Worm (Caenorhabditis elegans) whole organism, L4 larva: ENCODE data around the gene anmt-2.

Source experiments
- F49E8.2 ChIP-seq: sonication (generic microtip); optimal IDR thresholded peaks from 2 replicates; lab custom pipeline; 2016; ENCODE audit warnings: missing compliant biosample characterization, mild to moderate bottlenecking, missing genetic modification characterization, borderline replicate concordance
- T20F7.1 ChIP-seq: fragments of 200-800 bp; sonication (Bioruptor generic); optimal IDR thresholded peaks from 2 replicates; lab custom pipeline; 2018; ENCODE audit warnings: mild to moderate bottlenecking, missing genetic modification characterization, missing compliant biosample characterization
- Y105C5A.15 ChIP-seq: fragments of 200-800 bp; sonication (Bioruptor generic); IDR thresholded peaks from 2 replicates; pipeline ENCODE4 v1.3.6; 2022; ENCODE audit warnings: missing genetic modification characterization, missing compliant biosample characterization
- Y48G9A.11 ChIP-seq: fragments of 200-800 bp; sonication (Bioruptor generic); IDR thresholded peaks from 2 replicates; pipeline ENCODE4 v1.3.6; 2022; ENCODE audit warnings: missing genetic modification reagents, missing genetic modification characterization, missing compliant biosample characterization
- Y75B8A.6 ChIP-seq: fragments of 200-800 bp; sonication (Bioruptor generic); IDR thresholded peaks from 2 replicates; pipeline ENCODE4 v1.3.6; 2022; ENCODE audit warnings: missing genetic modification reagents, missing genetic modification characterization, missing compliant biosample characterization
- ZK337.2 ChIP-seq: fragments of 200-800 bp; sonication (Bioruptor generic); IDR thresholded peaks from 2 replicates; pipeline ENCODE4 v1.3.6; 2022; ENCODE audit warnings: missing genetic modification reagents, missing genetic modification characterization, missing compliant biosample characterization
- ZK546.5 ChIP-seq, 2 experiments: sonication (generic microtip); optimal IDR thresholded peaks; 2 replicates each; lab custom pipeline; 2017; ENCODE audit warnings: missing biosample characterization in 2 of 2, missing genetic modification characterization in 2 of 2
- attf-4 ChIP-seq: sonication (generic microtip); optimal IDR thresholded peaks from 3 replicates; lab custom pipeline; 2017; ENCODE audit warnings: missing biosample characterization, missing genetic modification characterization
- ceh-20 ChIP-seq: fragments of 200-800 bp; sonication (Bioruptor generic); IDR thresholded peaks from 2 replicates; pipeline ENCODE4 v1.3.6; 2022; ENCODE audit warnings: missing genetic modification reagents, missing genetic modification characterization, missing compliant biosample characterization
- ceh-28 ChIP-seq: fragments of 150-350 bp; optimal IDR thresholded peaks from 2 replicates; lab custom pipeline; 2014; ENCODE audit warnings: missing biosample characterization, missing genetic modification reagents, missing genetic modification characterization
- ceh-32 ChIP-seq: sonication (generic microtip); optimal IDR thresholded peaks from 2 replicates; lab custom pipeline; 2016; ENCODE audit warnings: mild to moderate bottlenecking, missing genetic modification characterization, missing compliant biosample characterization; ENCODE audit not compliant: poor library complexity
- ceh-44 ChIP-seq: fragments of 200-800 bp; sonication (Bioruptor generic); IDR thresholded peaks from 2 replicates; pipeline ENCODE4 v1.3.6; 2022; ENCODE audit warnings: missing genetic modification reagents, missing genetic modification characterization, missing compliant biosample characterization
- ceh-82 ChIP-seq: sonication (generic microtip); optimal IDR thresholded peaks from 2 replicates; lab custom pipeline; 2017; ENCODE audit warnings: missing biosample characterization, missing genetic modification characterization
- ces-1 ChIP-seq: fragments of 150-350 bp; sonication (generic microtip); optimal IDR thresholded peaks from 4 replicates; lab custom pipeline; 2014; ENCODE audit warnings: missing biosample characterization, missing genetic modification reagents, missing genetic modification characterization
- cey-2 ChIP-seq: sonication (generic microtip); optimal IDR thresholded peaks from 3 replicates; lab custom pipeline; 2017; ENCODE audit warnings: missing genetic modification characterization, mild to moderate bottlenecking, missing compliant biosample characterization, antibody characterized with exemption, borderline replicate concordance; ENCODE audit not compliant: insufficient read depth
- ctbp-1 ChIP-seq: fragments of 200-800 bp; sonication (Bioruptor generic); IDR thresholded peaks from 2 replicates; pipeline ENCODE4 v1.3.6; 2022; ENCODE audit warnings: missing genetic modification reagents, missing genetic modification characterization, missing compliant biosample characterization
- daf-8 ChIP-seq: fragments of 200-800 bp; sonication (Bioruptor generic); IDR thresholded peaks from 2 replicates; pipeline ENCODE4 v1.3.6; 2022; ENCODE audit warnings: missing genetic modification characterization, missing compliant biosample characterization
- dmd-9 ChIP-seq: fragments of 200-800 bp; sonication (Bioruptor generic); IDR thresholded peaks from 2 replicates; pipeline ENCODE4 v1.3.6; 2022; ENCODE audit warnings: missing genetic modification reagents, missing genetic modification characterization, missing compliant biosample characterization
- egl-43 ChIP-seq: fragments of 200-800 bp; sonication (Bioruptor generic); IDR thresholded peaks from 2 replicates; pipeline ENCODE4 v1.3.6; 2022; ENCODE audit warnings: missing genetic modification reagents, missing genetic modification characterization, missing compliant biosample characterization
- fos-1 ChIP-seq: fragments of 150-350 bp; optimal IDR thresholded peaks from 2 replicates; lab custom pipeline; 2014; ENCODE audit warnings: missing biosample characterization, missing genetic modification characterization
- hif-1 ChIP-seq, 2 experiments: sonication (generic microtip); optimal IDR thresholded peaks; 2 replicates each; lab custom pipeline; 2016 to 2017; ENCODE audit warnings: missing compliant biosample characterization in 2 of 2, missing genetic modification characterization in 2 of 2, missing genetic modification reagents in 2 of 2, missing genotype in 2 of 2, mild to moderate bottlenecking in 1 of 2
- hlh-11 ChIP-seq: fragments of 200-800 bp; sonication (Bioruptor generic); optimal IDR thresholded peaks from 2 replicates; lab custom pipeline; 2018; ENCODE audit warnings: mild to moderate bottlenecking, missing genetic modification characterization, missing compliant biosample characterization
- hlh-30 ChIP-seq: sonication (generic microtip); optimal IDR thresholded peaks from 2 replicates; lab custom pipeline; 2017; ENCODE audit warnings: antibody characterized with exemption, mild to moderate bottlenecking, missing genetic modification characterization, missing compliant biosample characterization; ENCODE audit not compliant: insufficient read depth
- lim-7 ChIP-seq: fragments of 200-800 bp; sonication (Bioruptor generic); IDR thresholded peaks from 2 replicates; pipeline ENCODE4 v1.3.6; 2022; ENCODE audit warnings: missing genetic modification characterization, missing compliant biosample characterization
- lin-29 ChIP-seq: fragments of 200-800 bp; sonication (Bioruptor generic); IDR thresholded peaks from 2 replicates; pipeline ENCODE4 v1.3.6; 2022; ENCODE audit warnings: missing genetic modification reagents, missing genetic modification characterization, missing compliant biosample characterization
- lin-39 ChIP-seq: fragments of 150-350 bp; optimal IDR thresholded peaks from 2 replicates; lab custom pipeline; 2014; ENCODE audit warnings: missing biosample characterization, missing genetic modification reagents, missing genetic modification characterization
- lsy-2 ChIP-seq, 2 experiments: fragments of 150-350 bp in 1 of 2; sonication (generic microtip) in 1 of 2; optimal IDR thresholded peaks; 2 replicates each; lab custom pipeline; 2014 to 2017; ENCODE audit warnings: missing biosample characterization in 2 of 2, missing genetic modification characterization in 2 of 2
- madf-9 ChIP-seq: fragments of 200-800 bp; sonication (Bioruptor generic); conservative IDR thresholded peaks from 2 replicates; pipeline ENCODE4 v1.3.6; 2022; ENCODE audit warnings: missing genetic modification reagents, missing genetic modification characterization, missing compliant biosample characterization
- mdl-1 ChIP-seq, 2 experiments: fragments of 150-350 bp in 1 of 2; sonication (generic microtip) in 1 of 2; optimal IDR thresholded peaks; 2 replicates each; lab custom pipeline; 2014 to 2017; ENCODE audit warnings: missing biosample characterization in 2 of 2, missing genetic modification characterization in 2 of 2
- mdt-29 ChIP-seq: fragments of 200-800 bp; sonication (Bioruptor generic); IDR thresholded peaks from 2 replicates; pipeline ENCODE4 v1.3.6; 2022; ENCODE audit warnings: missing genetic modification reagents, missing genetic modification characterization, missing compliant biosample characterization
- mep-1 ChIP-seq: fragments of 150-350 bp; sonication (generic microtip); optimal IDR thresholded peaks from 3 replicates; lab custom pipeline; 2014; ENCODE audit warnings: missing biosample characterization, missing genetic modification characterization
- mxl-2 ChIP-seq: fragments of 200-800 bp; sonication (Bioruptor generic); conservative IDR thresholded peaks from 2 replicates; pipeline ENCODE4 v1.3.6; 2022; ENCODE audit warnings: missing genetic modification reagents, missing genetic modification characterization, missing compliant biosample characterization
- nhr-10 ChIP-seq: fragments of 150-350 bp; optimal IDR thresholded peaks from 2 replicates; lab custom pipeline; 2014; ENCODE audit warnings: missing biosample characterization, missing genetic modification characterization
- nhr-11 ChIP-seq: fragments of 150-350 bp; optimal IDR thresholded peaks from 2 replicates; lab custom pipeline; 2014; ENCODE audit warnings: missing biosample characterization, missing genetic modification characterization
- nhr-111 ChIP-seq: fragments of 200-800 bp; sonication (Bioruptor generic); optimal IDR thresholded peaks from 2 replicates; lab custom pipeline; 2018; ENCODE audit warnings: mild to moderate bottlenecking, missing genetic modification characterization, missing compliant biosample characterization
- nhr-237 ChIP-seq: sonication (generic microtip); optimal IDR thresholded peaks from 2 replicates; lab custom pipeline; 2017; ENCODE audit warnings: missing biosample characterization, missing genetic modification characterization
- nhr-6 ChIP-seq: fragments of 150-350 bp; optimal IDR thresholded peaks from 2 replicates; lab custom pipeline; 2014; ENCODE audit warnings: missing biosample characterization, missing genetic modification characterization
- nhr-76 ChIP-seq: fragments of 150-350 bp; optimal IDR thresholded peaks from 2 replicates; lab custom pipeline; 2014; ENCODE audit warnings: missing biosample characterization, missing genetic modification characterization
- pha-4 ChIP-seq, 2 experiments: fragments of 150-350 bp in 1 of 2; fragments of 200-800 bp in 1 of 2; sonication (Bioruptor generic) in 1 of 2; IDR thresholded peaks in 1 of 2; optimal IDR thresholded peaks in 1 of 2; 2 replicates each; pipeline versions ENCODE4 v1.3.6 to Lab custom; 2014 to 2022; ENCODE audit warnings: missing genetic modification characterization in 2 of 2, missing genetic modification reagents in 2 of 2, missing biosample characterization in 1 of 2, missing compliant biosample characterization in 1 of 2
- pqm-1 ChIP-seq: sonication (generic microtip); optimal IDR thresholded peaks from 2 replicates; lab custom pipeline; 2017; ENCODE audit warnings: missing biosample characterization, missing genetic modification characterization
- sdz-12 ChIP-seq: fragments of 200-800 bp; sonication (Bioruptor generic); optimal IDR thresholded peaks from 2 replicates; lab custom pipeline; 2018; ENCODE audit warnings: mild to moderate bottlenecking, missing genetic modification characterization, missing compliant biosample characterization
- set-16 ChIP-seq: fragments of 200-800 bp; sonication (Bioruptor generic); IDR thresholded peaks from 2 replicates; pipeline ENCODE4 v1.3.6; 2022; ENCODE audit warnings: missing genetic modification reagents, missing genetic modification characterization, missing compliant biosample characterization
- skn-1 ChIP-seq: fragments of 150-350 bp; optimal IDR thresholded peaks from 2 replicates; lab custom pipeline; 2014; ENCODE audit warnings: missing biosample characterization, missing genetic modification characterization
- snpc-1.2 ChIP-seq: fragments of 200-800 bp; sonication (Bioruptor generic); IDR thresholded peaks from 2 replicates; pipeline ENCODE4 v1.3.6; 2022; ENCODE audit warnings: missing genetic modification reagents, missing genetic modification characterization, missing compliant biosample characterization
- tag-97 ChIP-seq: fragments of 200-800 bp; sonication (Bioruptor generic); IDR thresholded peaks from 2 replicates; pipeline ENCODE4 v1.3.6; 2022; ENCODE audit warnings: missing genetic modification characterization, missing compliant biosample characterization
- tra-1 ChIP-seq: fragments of 200-800 bp; sonication (Bioruptor generic); IDR thresholded peaks from 2 replicates; pipeline ENCODE4 v1.3.6; 2022; ENCODE audit warnings: missing genetic modification reagents, missing genetic modification characterization, missing compliant biosample characterization
- unc-39 ChIP-seq: sonication (generic microtip); optimal IDR thresholded peaks from 2 replicates; lab custom pipeline; 2017; ENCODE audit warnings: missing biosample characterization, missing genetic modification characterization
- unc-62 ChIP-seq, 3 experiments: fragments of 150-350 bp in 1 of 3; sonication (generic microtip); optimal IDR thresholded peaks in 2 of 3; peaks in 1 of 3; 1 replicate in 1 of 3; 2 replicates in 2 of 3; lab custom pipeline; 2014 to 2017; ENCODE audit warnings: missing biosample characterization in 3 of 3, missing genetic modification characterization in 3 of 3, missing genetic modification reagents in 3 of 3, missing genotype in 1 of 3

Gene anmt-2

DNA sequence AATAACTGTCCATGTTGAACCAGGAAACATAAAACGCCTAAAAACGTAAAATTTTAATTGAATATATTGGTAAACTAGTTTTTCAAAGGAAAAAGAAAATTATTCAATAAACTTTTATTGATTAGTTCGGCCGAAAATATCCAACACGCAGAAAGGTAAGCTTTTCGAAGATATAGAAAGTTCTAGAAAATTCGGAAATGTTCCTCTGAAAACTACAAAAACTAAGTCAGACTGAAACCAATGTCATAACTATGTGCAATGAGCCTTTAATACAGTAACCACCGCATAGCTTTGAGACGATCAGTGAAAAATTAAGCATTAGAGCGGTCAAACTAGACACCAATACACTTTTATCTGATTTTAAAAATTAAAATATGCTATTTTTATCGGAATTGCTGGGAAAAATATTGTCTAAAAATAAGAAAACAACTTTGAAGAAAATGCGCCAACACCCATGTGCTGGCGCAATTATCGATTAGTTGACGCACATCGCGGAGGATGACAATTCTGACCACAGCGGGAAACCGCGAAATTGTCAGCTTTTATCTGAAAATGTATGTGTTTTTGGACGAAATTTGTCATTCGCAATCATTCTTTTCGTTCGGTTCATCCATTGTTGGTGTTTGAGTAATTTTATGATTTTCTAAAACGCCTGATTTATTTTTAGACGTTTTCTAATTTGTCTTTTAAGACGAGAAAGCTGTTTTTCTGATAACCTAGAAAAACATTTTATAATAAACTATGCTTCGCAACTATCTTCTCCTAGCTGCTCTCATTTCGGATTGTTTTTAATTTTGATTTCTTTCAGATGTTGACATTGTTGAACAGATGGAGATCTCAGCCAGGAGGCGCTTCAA is 41.0 kb upstream of the anmt-2 start, which contains the start of the genes C23G10.7 and rpn-2 (continued):
- peak in 1 of 2 experiments; percentile 80 for TF ChIP-seq lsy-2 (tag; optimal IDR thresholded peaks at IDR 0.05; lab: Kevin White, UChicago)
- no peak for TF ChIP-seq Y105C5A.15 (GFP tag; lab: Robert Waterston, UW)
- no peak for TF ChIP-seq fos-1 (tag; lab: Kevin White, UChicago)
- TF ChIP-seq lim-7 (GFP tag; lab: Robert Waterston, UW), result no peak
- no peak for TF ChIP-seq snpc-1.2 (GFP tag; lab: Robert Waterston, UW)
- TF ChIP-seq Y48G9A.11, result peak; percentile 60; the same call in 1 of the 2 replicates
- TF ChIP-seq nhr-111 (GFP tag; lab: Kevin White, UChicago), result no peak
- no peak for TF ChIP-seq tra-1 (GFP tag; lab: Robert Waterston, UW)
- TF ChIP-seq F49E8.2 (tag; lab: Kevin White, UChicago), result peak; percentile 71
- no peak for TF ChIP-seq madf-9 (GFP tag; lab: Robert Waterston, UW)
- TF ChIP-seq ceh-28 (tag; lab: Kevin White, UChicago), result no peak
- peak; percentile 64 for TF ChIP-seq mep-1 (tag; lab: Kevin White, UChicago)
- no peak for TF ChIP-seq lin-39
- TF ChIP-seq ctbp-1 (GFP tag; lab: Robert Waterston, UW), result no peak
- TF ChIP-seq pqm-1 (tag; lab: Kevin White, UChicago), result no peak
- no peak for TF ChIP-seq daf-8 (GFP tag; lab: Robert Waterston, UW)
- peak; percentile 66 for TF ChIP-seq nhr-6 (tag; lab: Kevin White, UChicago)
- no peak for TF ChIP-seq pha-4 (GFP tag; IDR thresholded peaks at IDR 0.05; lab: Robert Waterston, UW)
- TF ChIP-seq pha-4 (tag; optimal IDR thresholded peaks at IDR 0.05; lab: Kevin White, UChicago), result no peak
- TF ChIP-seq hlh-30, result peak; percentile 40
- no peak for TF ChIP-seq ces-1
- no peak for TF ChIP-seq T20F7.1 (GFP tag; lab: Kevin White, UChicago)
- no peak for TF ChIP-seq ceh-20 (GFP tag; lab: Robert Waterston, UW)
- TF ChIP-seq sdz-12 (GFP tag; lab: Kevin White, UChicago), result no peak
- no peak for TF ChIP-seq ZK337.2
- no peak for TF ChIP-seq ceh-32 (tag; lab: Kevin White, UChicago)
- no peak for TF ChIP-seq nhr-10 (tag; lab: Kevin White, UChicago)
- TF ChIP-seq mdl-1 (tag; optimal IDR thresholded peaks at IDR 0.05; lab: Kevin White, UChicago), result no peak
- no peak for TF ChIP-seq tag-97 (GFP tag; lab: Robert Waterston, UW)
- TF ChIP-seq hif-1 (tag; optimal IDR thresholded peaks at IDR 0.05; lab: Kevin White, UChicago), result peak in 1 of 2 experiments; percentile 28
- TF ChIP-seq mdt-29 (GFP tag; lab: Robert Waterston, UW), result no peak
- peak; percentile 48 for TF ChIP-seq nhr-11 (tag; lab: Kevin White, UChicago)
- no peak for TF ChIP-seq ceh-44 (GFP tag; lab: Robert Waterston, UW)
- no peak for TF ChIP-seq attf-4 (tag; lab: Kevin White, UChicago)
- TF ChIP-seq skn-1 (tag; lab: Kevin White, UChicago), result no peak
- TF ChIP-seq lin-29 (GFP tag; lab: Robert Waterston, UW), result no peak
- no peak for TF ChIP-seq unc-39 (tag; lab: Kevin White, UChicago)
- no peak for TF ChIP-seq egl-43
- TF ChIP-seq mxl-2 (GFP tag; lab: Robert Waterston, UW), result no peak
- TF ChIP-seq set-16, result no peak
- no peak for TF ChIP-seq dmd-9 (GFP tag; lab: Robert Waterston, UW)
- no peak for TF ChIP-seq cey-2 (tag; lab: Kevin White, UChicago)
- TF ChIP-seq ceh-82 (tag; lab: Kevin White, UChicago), result no peak
- no peak for TF ChIP-seq ZK546.5 (tag; optimal IDR thresholded peaks at IDR 0.05; lab: Kevin White, UChicago)
- TF ChIP-seq nhr-76 (tag; lab: Kevin White, UChicago), result no peak
- TF ChIP-seq nhr-237 (tag; lab: Kevin White, UChicago), result no peak
- TF ChIP-seq Y75B8A.6 (GFP tag; lab: Robert Waterston, UW), result no peak
- TF ChIP-seq hlh-11 (tag; lab: Kevin White, UChicago), result no peak
- no peak for TF ChIP-seq unc-62 (GFP tag; optimal IDR thresholded peaks at IDR 0.05 in 1 of 2; lab: Kevin White, UChicago)
- TF ChIP-seq unc-62 (tag; optimal IDR thresholded peaks at IDR 0.05; lab: Kevin White, UChicago), result no peak
